Worm (Caenorhabditis elegans) whole organism, L1 larva: Measurements from ENCODE around the gene gst-22.

Source experiments
- aha-1 ChIP-seq: fragments of 150-350 bp; optimal IDR thresholded peaks from 2 replicates; lab custom pipeline; 2014; ENCODE audit warnings: missing biosample characterization, missing genetic modification characterization
- alr-1 ChIP-seq: fragments of 200-800 bp; sonication (Bioruptor generic); optimal IDR thresholded peaks from 2 replicates; lab custom pipeline; 2018; ENCODE audit warnings: borderline replicate concordance, mild to moderate bottlenecking, missing genetic modification characterization, missing compliant biosample characterization
- ama-1 ChIP-seq: fragments of 150-350 bp; optimal IDR thresholded peaks from 2 replicates; lab custom pipeline; 2014
- dpl-1 ChIP-seq, 3 experiments: fragments of 150-350 bp in 2 of 3; sonication (generic microtip) in 1 of 3; optimal IDR thresholded peaks; 2 replicates each; lab custom pipeline; 2014 to 2017; ENCODE audit warnings: missing biosample characterization in 3 of 3, missing genetic modification characterization in 3 of 3, missing genetic modification reagents in 3 of 3
- elt-3 ChIP-seq, 6 experiments: fragments of 150-350 bp in 1 of 6; sonication (generic microtip); optimal IDR thresholded peaks; 2 replicates each; lab custom pipeline; 2017 to 2018; ENCODE audit warnings: missing biosample characterization in 6 of 6, missing genetic modification characterization in 6 of 6, inconsistent platforms in 1 of 6
- isw-1 ChIP-seq: fragments of 200-800 bp; sonication (Bioruptor generic); IDR thresholded peaks from 2 replicates; pipeline ENCODE4 v1.3.6; 2022; ENCODE audit warnings: missing genetic modification characterization, missing compliant biosample characterization
- lin-15B ChIP-seq: fragments of 150-350 bp; sonication (generic microtip); optimal IDR thresholded peaks from 3 replicates; lab custom pipeline; 2014; ENCODE audit warnings: missing biosample characterization, missing genetic modification characterization
- mab-9 ChIP-seq: fragments of 200-800 bp; sonication (Bioruptor generic); IDR thresholded peaks from 2 replicates; pipeline ENCODE4 v1.3.6; 2022; ENCODE audit warnings: missing genetic modification reagents, missing genetic modification characterization, missing compliant biosample characterization
- mep-1 ChIP-seq: fragments of 150-350 bp; optimal IDR thresholded peaks from 2 replicates; lab custom pipeline; 2014; ENCODE audit warnings: missing biosample characterization, missing genetic modification characterization
- nhr-11 ChIP-seq: fragments of 150-350 bp; optimal IDR thresholded peaks from 2 replicates; lab custom pipeline; 2014; ENCODE audit warnings: missing biosample characterization, missing genetic modification characterization
- nhr-20 ChIP-seq: sonication (generic microtip); optimal IDR thresholded peaks from 2 replicates; lab custom pipeline; 2016; ENCODE audit warnings: mild to moderate bottlenecking, missing genetic modification characterization, missing compliant biosample characterization
- nhr-237 ChIP-seq: fragments of 150-350 bp; optimal IDR thresholded peaks from 2 replicates; lab custom pipeline; 2014; ENCODE audit warnings: missing biosample characterization, missing genetic modification characterization
- nhr-71 ChIP-seq: sonication (generic microtip); optimal IDR thresholded peaks from 2 replicates; lab custom pipeline; 2016; ENCODE audit warnings: mild to moderate bottlenecking, missing genetic modification characterization, moderate library complexity, missing compliant biosample characterization
- sptf-1 ChIP-seq: fragments of 150-350 bp; optimal IDR thresholded peaks from 2 replicates; lab custom pipeline; 2014; ENCODE audit warnings: missing biosample characterization, missing genetic modification characterization
- unc-86 ChIP-seq: sonication (generic microtip); optimal IDR thresholded peaks from 2 replicates; lab custom pipeline; 2016; ENCODE audit warnings: missing genetic modification characterization, missing compliant biosample characterization
- ztf-4 ChIP-seq: fragments of 150-350 bp; optimal IDR thresholded peaks from 2 replicates; lab custom pipeline; 2014; ENCODE audit warnings: missing biosample characterization, missing genetic modification characterization

gst-22 gene

ce11 chrV:16182918-16183317 is 49.2 kb downstream of the gst-22 start, which contains the start of gene srh-277:
Gene srh-277 (plus strand): TSS chrV:16183218.
- TF ChIP-seq sptf-1 (tag; lab: Kevin White, UChicago), result no peak
- TF ChIP-seq unc-86 (tag; lab: Kevin White, UChicago), result no peak
- no peak for TF ChIP-seq isw-1 (GFP tag; lab: Robert Waterston, UW)
- no peak for TF ChIP-seq aha-1 (tag; lab: Kevin White, UChicago)
- no peak for TF ChIP-seq dpl-1 (GFP tag; optimal IDR thresholded peaks at IDR 0.05; lab: Kevin White, UChicago)
- no peak for TF ChIP-seq alr-1 (tag; lab: Kevin White, UChicago)

ce11 chrV:16182110-16182509 is 50.0 kb downstream of the gst-22 start, which contains the start of gene srz-13:
Gene srz-13 (plus strand): TSS chrV:16182410.
- TF ChIP-seq lin-15B (tag; lab: Kevin White, UChicago), result no peak
- no peak for TF ChIP-seq nhr-237 (tag; lab: Kevin White, UChicago)
- no peak for TF ChIP-seq nhr-71 (tag; lab: Kevin White, UChicago)
- no peak for TF ChIP-seq nhr-20
- no peak for TF ChIP-seq mab-9
- no peak for TF ChIP-seq ztf-4 (tag; lab: Kevin White, UChicago)
- no peak for TF ChIP-seq ama-1 (lab: Kevin White, UChicago)
- no peak for TF ChIP-seq mep-1 (tag; lab: Kevin White, UChicago)
- TF ChIP-seq nhr-11 (tag; lab: Kevin White, UChicago), result no peak
- TF ChIP-seq elt-3 (tag; optimal IDR thresholded peaks at IDR 0.05; lab: Kevin White, UChicago), result no peak
